Comparison of ENCODE assay signal across 4 fruit fly cellular contexts in the genomic region with DNA sequence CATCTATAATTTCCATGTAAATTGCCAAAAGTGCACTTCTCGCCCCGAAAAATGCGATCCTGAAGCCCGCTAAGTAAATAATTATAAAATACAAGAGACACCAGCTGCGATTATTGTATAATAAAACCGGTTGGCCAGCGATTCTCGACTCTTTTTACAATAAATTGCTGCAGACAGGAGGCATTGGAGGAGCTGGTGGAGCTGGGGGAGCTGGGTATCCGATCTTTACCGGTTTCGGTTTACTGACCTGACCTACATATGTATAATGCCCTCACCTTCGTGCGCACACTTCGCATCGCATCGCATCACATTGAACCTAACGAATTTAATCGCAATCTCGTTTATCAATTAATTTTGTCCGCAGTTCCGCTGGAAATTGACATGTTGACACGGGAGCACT.
TF ChIP-seq lines count a peak whose summit lies in the region.

No protein-coding gene starts in this region.

- TF ChIP-seq CTCF in whole organism, embryonic (GFP tag; optimal IDR thresholded peaks at IDR 0.05; lab: Kevin White, UChicago): no peak

TF ChIP-seq in whole organism, embryonic, 481 proteins besides CTCF, POLR2A, EP300 and RAD21:
- TF ChIP-seq z (GFP tag; IDR thresholded peaks at IDR 0.05; lab: Robert Waterston, UW) (no peak), chinmo (GFP tag; IDR thresholded peaks at IDR 0.05; lab: Robert Waterston, UW; ENCODE audit: partially characterized antibody) (0 out of 4 replicates have a peak, but pooled peaks have one; percentile 59)

TF ChIP-seq in whole organism, prepupa, 60 proteins besides CTCF, POLR2A, EP300 and RAD21:
- TF ChIP-seq CG1621 (tag; optimal IDR thresholded peaks at IDR 0.05; lab: Kevin White, UChicago) (no peak), CG10669 (GFP tag; optimal IDR thresholded peaks at IDR 0.05; lab: Kevin White, UChicago) (no peak), svp (GFP tag; lab: Kevin White, UChicago) (peak; percentile 69), cyc (GFP tag; optimal IDR thresholded peaks at IDR 0.05; lab: Kevin White, UChicago) (no peak), dsx (GFP tag; optimal IDR thresholded peaks at IDR 0.05; lab: Kevin White, UChicago; ENCODE audit: poor library complexity, severe bottlenecking) (no peak), topi (GFP tag; optimal IDR thresholded peaks at IDR 0.05; lab: Kevin White, UChicago) (no peak), CG10631 (GFP tag; optimal IDR thresholded peaks at IDR 0.05; lab: Kevin White, UChicago) (no peak), lz (GFP tag; optimal IDR thresholded peaks at IDR 0.05; lab: Kevin White, UChicago) (no peak), vri (GFP tag; optimal IDR thresholded peaks at IDR 0.05; lab: Kevin White, UChicago) (peak; percentile 90), spab (GFP tag; optimal IDR thresholded peaks at IDR 0.05; lab: Kevin White, UChicago) (no peak), Eip75B (GFP tag; optimal IDR thresholded peaks at IDR 0.05; lab: Kevin White, UChicago) (peak; percentile 38), net (GFP tag; optimal IDR thresholded peaks at IDR 0.05; lab: Kevin White, UChicago) (no peak), CG6808 (GFP tag; optimal IDR thresholded peaks at IDR 0.05; lab: Kevin White, UChicago) (no peak), Eip78C (GFP tag; lab: Kevin White, UChicago) (peak; percentile 65), CG6792 (GFP tag; optimal IDR thresholded peaks at IDR 0.05; lab: Kevin White, UChicago) (no peak), CG32006 (GFP tag; optimal IDR thresholded peaks at IDR 0.05; lab: Kevin White, UChicago) (no peak), Sox102F (GFP tag; optimal IDR thresholded peaks at IDR 0.05; lab: Kevin White, UChicago) (peak; percentile 9)

TF ChIP-seq in whole organism, pupa, 21 proteins besides CTCF, POLR2A, EP300 and RAD21:
- TF ChIP-seq EcR (GFP tag; optimal IDR thresholded peaks at IDR 0.05; lab: Kevin White, UChicago): peak; percentile 95
- no peak for TF ChIP-seq CG13204 (GFP tag; optimal IDR thresholded peaks at IDR 0.05; lab: Kevin White, UChicago)
- TF ChIP-seq CG15710 (tag; optimal IDR thresholded peaks at IDR 0.05; lab: Kevin White, UChicago): no peak

TF ChIP-seq in whole organism, wandering third instar larva, 38 proteins besides CTCF, POLR2A, EP300 and RAD21:
- TF ChIP-seq h (GFP tag; optimal IDR thresholded peaks at IDR 0.05; lab: Kevin White, UChicago): no peak
- TF ChIP-seq Jra (GFP tag; optimal IDR thresholded peaks at IDR 0.05; lab: Kevin White, UChicago): no peak
- TF ChIP-seq Vsx2 (GFP tag; optimal IDR thresholded peaks at IDR 0.05; lab: Kevin White, UChicago; ENCODE audit: partially characterized antibody): peak; percentile 61
